Fruit fly (Drosophila melanogaster) whole organism, wandering third instar larva: ENCODE data around the gene Mgat4b.
A peak's percentile ranks its signal among the peaks of the same experiment; 100 is the strongest.

Experiments used
- Abd-B ChIP-seq: fragments of >200 bp; optimal IDR thresholded peaks from 2 replicates; lab custom pipeline; 2017; ENCODE audit warnings: missing biosample characterization, missing genetic modification characterization
- CG32264 ChIP-seq: fragments of 200-800 bp; sonication (Bioruptor generic); optimal IDR thresholded peaks from 2 replicates; lab custom pipeline; 2016; ENCODE audit warnings: missing biosample characterization, missing genetic modification characterization
- CG9705 ChIP-seq: fragments of 200-800 bp; sonication (Bioruptor generic); optimal IDR thresholded peaks from 2 replicates; lab custom pipeline; 2018; ENCODE audit warnings: missing biosample characterization, mild to moderate bottlenecking, missing genetic modification characterization
- CrebA ChIP-seq: fragments of 200-800 bp; sonication (Bioruptor generic); optimal IDR thresholded peaks from 2 replicates; lab custom pipeline; 2016; ENCODE audit warnings: missing biosample characterization, mild to moderate bottlenecking, missing genetic modification characterization, borderline replicate concordance
- Dfd ChIP-seq: fragments of >200 bp; optimal IDR thresholded peaks from 2 replicates; lab custom pipeline; 2017; ENCODE audit warnings: missing biosample characterization, missing genetic modification characterization
- Dif ChIP-seq: fragments of 200-275, 200-300 bp; sonication (Bioruptor generic); optimal IDR thresholded peaks from 2 replicates; lab custom pipeline; 2018; ENCODE audit warnings: missing biosample characterization, missing genetic modification characterization; ENCODE audit not compliant: partially characterized antibody
- GATAd ChIP-seq: sonication (Bioruptor generic); optimal IDR thresholded peaks from 2 replicates; lab custom pipeline; 2016; ENCODE audit warnings: missing biosample characterization, missing genetic modification characterization
- HLH106 ChIP-seq: fragments of 200-800 bp; optimal IDR thresholded peaks from 3 replicates; lab custom pipeline; 2019; ENCODE audit warnings: missing biosample characterization, mild to moderate bottlenecking, missing genetic modification characterization, moderate library complexity
- Hnf4 ChIP-seq: fragments of 200-800 bp; sonication (Bioruptor generic); optimal IDR thresholded peaks from 2 replicates; lab custom pipeline; 2016; ENCODE audit warnings: missing biosample characterization, mild to moderate bottlenecking, missing genetic modification characterization
- Hr78 ChIP-seq: fragments of >200 bp; optimal IDR thresholded peaks from 2 replicates; lab custom pipeline; 2017; ENCODE audit warnings: missing biosample characterization, missing genetic modification characterization
- Hr83 ChIP-seq: fragments of 200-300 bp; sonication (Bioruptor generic); optimal IDR thresholded peaks from 2 replicates; lab custom pipeline; 2016; ENCODE audit warnings: missing biosample characterization, mild to moderate bottlenecking, missing genetic modification characterization, moderate library complexity; ENCODE audit not compliant: poor library complexity, severe bottlenecking
- Jra ChIP-seq: sonication (Bioruptor generic); optimal IDR thresholded peaks from 2 replicates; lab custom pipeline; 2016; ENCODE audit warnings: missing biosample characterization, missing genetic modification characterization
- Mio ChIP-seq: sonication (Bioruptor generic); optimal IDR thresholded peaks from 2 replicates; lab custom pipeline; 2016; ENCODE audit warnings: missing biosample characterization, missing genetic modification characterization
- Myc ChIP-seq: fragments of >200 bp; optimal IDR thresholded peaks from 2 replicates; lab custom pipeline; 2017
- N ChIP-seq: fragments of >200 bp; optimal IDR thresholded peaks from 2 replicates; lab custom pipeline; 2018; ENCODE audit warnings: missing biosample characterization, missing external identifiers, missing genetic modification characterization
- OdsH ChIP-seq: fragments of 200-800 bp; sonication (Bioruptor generic); optimal IDR thresholded peaks from 2 replicates; lab custom pipeline; 2016; ENCODE audit warnings: missing biosample characterization, mild to moderate bottlenecking, missing genetic modification characterization
- Rel ChIP-seq, 2 experiments: fragments of 200-800 bp; sonication (Bioruptor generic) in 1 of 2; optimal IDR thresholded peaks; 2 replicates in 1 of 2; 3 replicates in 1 of 2; lab custom pipeline; 2016 to 2019; ENCODE audit warnings: mild to moderate bottlenecking in 2 of 2, missing biosample characterization in 2 of 2, missing genetic modification characterization in 2 of 2, moderate library complexity in 1 of 2
- Sp1 ChIP-seq: fragments of 200-800 bp; sonication (Bioruptor generic); optimal IDR thresholded peaks from 3 replicates; lab custom pipeline; 2019; ENCODE audit warnings: missing biosample characterization, mild to moderate bottlenecking, missing genetic modification characterization, moderate library complexity
- Vsx2 ChIP-seq: fragments of 200-300, 225-300 bp; sonication (Bioruptor generic); optimal IDR thresholded peaks from 2 replicates; lab custom pipeline; 2018; ENCODE audit warnings: missing biosample characterization, missing genetic modification characterization; ENCODE audit not compliant: partially characterized antibody
- br ChIP-seq: fragments of 200-800 bp; sonication (Bioruptor generic); optimal IDR thresholded peaks from 2 replicates; lab custom pipeline; 2016; ENCODE audit warnings: missing biosample characterization, missing genetic modification characterization
- brk ChIP-seq: fragments of 200-800 bp; sonication (Bioruptor generic); optimal IDR thresholded peaks from 2 replicates; lab custom pipeline; 2016; ENCODE audit warnings: missing biosample characterization, mild to moderate bottlenecking, missing genetic modification characterization
- dl ChIP-seq, 2 experiments: fragments of 175-275, 200-275 bp in 1 of 2; fragments of 200-275 bp in 1 of 2; sonication (Bioruptor generic); optimal IDR thresholded peaks; lab custom pipeline; 2018; ENCODE audit warnings: mild to moderate bottlenecking in 2 of 2, missing biosample characterization in 2 of 2, missing genetic modification characterization in 2 of 2, moderate library complexity in 2 of 2; ENCODE audit not compliant: partially characterized antibody in 2 of 2, insufficient read depth in 1 of 2
- dmrt93B ChIP-seq: fragments of 200-800 bp; sonication (Bioruptor generic); optimal IDR thresholded peaks from 2 replicates; lab custom pipeline; 2018; ENCODE audit warnings: missing biosample characterization, mild to moderate bottlenecking, missing genetic modification characterization
- dsf ChIP-seq: sonication (Bioruptor generic); optimal IDR thresholded peaks from 2 replicates; lab custom pipeline; 2016; ENCODE audit warnings: missing biosample characterization, missing genetic modification characterization, borderline replicate concordance
- ey ChIP-seq: fragments of 200-800 bp; sonication (Bioruptor generic); optimal IDR thresholded peaks from 2 replicates; lab custom pipeline; 2016; ENCODE audit warnings: missing biosample characterization, missing genetic modification characterization
- foxo ChIP-seq, 2 experiments: fragments of 200-800 bp; sonication (Bioruptor generic); optimal IDR thresholded peaks; 2 replicates in 1 of 2; 3 replicates in 1 of 2; lab custom pipeline; 2016 to 2017; ENCODE audit warnings: missing biosample characterization in 2 of 2, missing genetic modification characterization in 2 of 2
- fru ChIP-seq: fragments of 200-800 bp; sonication (Bioruptor generic); optimal IDR thresholded peaks from 3 replicates; lab custom pipeline; 2016; ENCODE audit warnings: missing biosample characterization, mild to moderate bottlenecking, missing genetic modification characterization
- h ChIP-seq: fragments of 200-800 bp; sonication (Bioruptor generic); optimal IDR thresholded peaks from 3 replicates; lab custom pipeline; 2016; ENCODE audit warnings: missing biosample characterization, mild to moderate bottlenecking, missing genetic modification characterization
- jim ChIP-seq: fragments of 175-275, 200-325 bp; sonication (Bioruptor generic); optimal IDR thresholded peaks from 2 replicates; lab custom pipeline; 2016; ENCODE audit warnings: missing biosample characterization, mild to moderate bottlenecking, missing genetic modification characterization
- lola ChIP-seq: fragments of >200 bp; optimal IDR thresholded peaks from 2 replicates; lab custom pipeline; 2017; ENCODE audit warnings: missing biosample characterization, missing genetic modification characterization
- pan ChIP-seq: fragments of >200 bp; optimal IDR thresholded peaks from 2 replicates; lab custom pipeline; 2017
- psq ChIP-seq: fragments of 200-800 bp; sonication (Bioruptor generic); optimal IDR thresholded peaks from 3 replicates; lab custom pipeline; 2017; ENCODE audit warnings: missing biosample characterization, mild to moderate bottlenecking, missing genetic modification characterization, moderate library complexity
- rgr ChIP-seq: fragments of 200-800 bp; sonication (Bioruptor generic); optimal IDR thresholded peaks from 3 replicates; lab custom pipeline; 2016; ENCODE audit warnings: missing biosample characterization, mild to moderate bottlenecking, missing genetic modification characterization
- sage ChIP-seq: fragments of 200-800 bp; sonication (Bioruptor generic); optimal IDR thresholded peaks from 2 replicates; lab custom pipeline; 2016; ENCODE audit warnings: missing biosample characterization, mild to moderate bottlenecking, missing genetic modification characterization
- sv ChIP-seq: fragments of 200-800 bp; sonication (Bioruptor generic); optimal IDR thresholded peaks from 3 replicates; lab custom pipeline; 2016; ENCODE audit warnings: missing biosample characterization, missing genetic modification characterization
- tai ChIP-seq: sonication (Bioruptor generic); optimal IDR thresholded peaks from 2 replicates; lab custom pipeline; 2016; ENCODE audit warnings: missing biosample characterization, missing genetic modification characterization
- usp ChIP-seq: fragments of >200 bp; optimal IDR thresholded peaks from 2 replicates; lab custom pipeline; 2017; ENCODE audit warnings: missing biosample characterization, missing genetic modification characterization
- woc ChIP-seq: sonication (Bioruptor generic); optimal IDR thresholded peaks from 2 replicates; lab custom pipeline; 2016; ENCODE audit warnings: missing biosample characterization, mild to moderate bottlenecking, missing genetic modification characterization

Mgat4b gene

DNA sequence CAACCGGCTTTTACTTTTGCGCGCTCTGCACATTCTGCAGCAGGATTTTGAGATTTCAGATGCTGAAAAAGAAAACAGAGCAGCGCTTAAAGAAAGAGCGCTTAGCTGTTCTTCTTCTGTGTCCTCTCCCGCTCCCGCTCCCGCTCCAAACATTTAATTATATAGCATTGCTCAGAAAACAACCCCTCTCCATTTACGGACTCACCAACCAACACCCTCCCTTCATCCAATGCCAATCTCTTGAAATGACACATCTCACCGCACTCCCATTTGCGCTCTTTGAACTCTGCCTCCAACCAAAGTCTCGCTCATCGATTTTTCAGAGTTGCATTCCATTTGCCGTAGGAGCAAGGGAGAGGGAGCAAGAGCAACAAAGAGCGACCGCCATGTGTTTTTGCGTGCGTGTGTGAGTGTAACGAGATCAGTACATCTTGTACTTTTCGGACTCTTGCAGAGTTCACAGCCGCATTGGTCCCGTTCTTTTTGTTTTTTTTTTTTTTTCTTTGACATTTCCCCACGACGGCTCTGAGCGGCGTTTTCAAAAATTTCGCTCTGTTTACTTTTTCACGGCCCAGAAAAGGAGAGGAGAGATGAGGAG, 13.9 kb downstream of the Mgat4b start:
- TF ChIP-seq Dif (GFP tag; lab: Kevin White, UChicago) (peak; percentile 89), N (GFP tag; lab: Kevin White, UChicago) (no peak), CG32264 (peak; percentile 55), jim (GFP tag; lab: Kevin White, UChicago) (peak; percentile 52), dmrt93B (GFP tag; lab: Kevin White, UChicago) (no peak), CrebA (GFP tag; lab: Kevin White, UChicago) (peak; percentile 80), fru (GFP tag; lab: Kevin White, UChicago) (peak; percentile 59), psq (GFP tag; lab: Kevin White, UChicago) (no peak), Myc (no peak), foxo (GFP tag; optimal IDR thresholded peaks at IDR 0.05; lab: Kevin White, UChicago) (no peak), CG9705 (GFP tag; lab: Kevin White, UChicago) (no peak), Sp1 (GFP tag; lab: Kevin White, UChicago) (no peak), woc (GFP tag; lab: Kevin White, UChicago) (no peak), dsf (no peak), usp (GFP tag; lab: Kevin White, UChicago) (no peak), Rel (GFP tag; optimal IDR thresholded peaks at IDR 0.05; lab: Kevin White, UChicago) (peak; percentile 92), Rel (tag; optimal IDR thresholded peaks at IDR 0.05; lab: Kevin White, UChicago) (no peak), ey (GFP tag; lab: Kevin White, UChicago) (no peak), HLH106 (tag; lab: Kevin White, UChicago) (no peak), Hr78 (GFP tag; lab: Kevin White, UChicago) (no peak), Mio (GFP tag; lab: Kevin White, UChicago) (no peak), brk (GFP tag; lab: Kevin White, UChicago) (peak; percentile 36), h (GFP tag; lab: Kevin White, UChicago) (peak; percentile 77), pan (lab: Kevin White, UChicago) (no peak), sv (no peak), Hnf4 (GFP tag; lab: Kevin White, UChicago) (peak; percentile 71), Hr83 (peak; percentile 66), tai (GFP tag; lab: Kevin White, UChicago) (no peak), lola (GFP tag; lab: Kevin White, UChicago) (no peak), OdsH (GFP tag; lab: Kevin White, UChicago) (no peak), sage (no peak), Abd-B (GFP tag; lab: Kevin White, UChicago) (no peak), br (GFP tag; lab: Kevin White, UChicago) (peak; percentile 65), GATAd (GFP tag; lab: Kevin White, UChicago) (no peak), Vsx2 (GFP tag; lab: Kevin White, UChicago) (peak; percentile 86), rgr (GFP tag; lab: Kevin White, UChicago) (no peak), Dfd (GFP tag; lab: Kevin White, UChicago) (no peak), Jra (GFP tag; lab: Kevin White, UChicago) (peak; percentile 64), dl (GFP tag; optimal IDR thresholded peaks at IDR 0.05; lab: Kevin White, UChicago; ENCODE audit: insufficient read depth in 1 of 2, partially characterized antibody in 2 of 2) (peak; percentile 39 to 83)

DNA sequence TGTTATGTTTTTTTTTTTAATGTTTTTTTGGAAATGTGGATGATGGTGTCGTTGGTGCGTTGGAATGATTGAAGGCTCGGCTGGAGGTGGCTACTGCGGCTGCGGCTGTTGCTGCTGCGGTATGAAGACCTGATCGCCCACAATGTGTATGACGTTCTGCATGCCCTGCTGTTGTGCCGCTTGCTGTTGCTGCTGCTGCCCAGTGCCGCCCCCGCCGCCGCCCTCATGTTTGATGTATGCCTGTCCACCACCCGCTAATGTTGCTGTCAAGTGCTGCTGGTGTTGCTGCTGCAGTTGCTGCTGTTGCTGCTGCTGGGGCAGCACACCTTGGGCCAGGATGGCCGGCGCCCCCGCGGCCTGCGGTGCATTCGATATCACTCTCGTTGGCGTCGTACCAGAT, 16.3 kb downstream of the Mgat4b start:
- TF ChIP-seq br (GFP tag; lab: Kevin White, UChicago) (no peak), Dfd (GFP tag; lab: Kevin White, UChicago) (peak; percentile 89)
